Worm (Caenorhabditis elegans) whole organism, late embryonic: Measurements from ENCODE around the gene K09E9.3.
A peak's percentile ranks its signal among the peaks of the same experiment; 100 is the strongest.

Experiments used
- C38D4.7 ChIP-seq: fragments of 200-800 bp; sonication (Bioruptor generic); optimal IDR thresholded peaks from 2 replicates; lab custom pipeline; 2018; ENCODE audit warnings: mild to moderate bottlenecking, missing genetic modification characterization, moderate library complexity, missing compliant biosample characterization
- F13H6.1 ChIP-seq: sonication (generic microtip); optimal IDR thresholded peaks from 2 replicates; lab custom pipeline; 2016; ENCODE audit warnings: missing genetic modification characterization, missing compliant biosample characterization
- ceh-18 ChIP-seq: sonication (generic microtip); optimal IDR thresholded peaks from 2 replicates; lab custom pipeline; 2016; ENCODE audit warnings: missing genetic modification characterization, missing compliant biosample characterization
- ceh-19 ChIP-seq: fragments of 200-800 bp; sonication (Bioruptor generic); optimal IDR thresholded peaks from 2 replicates; lab custom pipeline; 2018; ENCODE audit warnings: mild to moderate bottlenecking, missing genetic modification characterization, missing compliant biosample characterization
- ceh-22 ChIP-seq: sonication (generic microtip); optimal IDR thresholded peaks from 2 replicates; lab custom pipeline; 2017; ENCODE audit warnings: missing biosample characterization, missing genetic modification characterization
- ceh-24 ChIP-seq: sonication (generic microtip); optimal IDR thresholded peaks from 2 replicates; lab custom pipeline; 2016; ENCODE audit warnings: mild to moderate bottlenecking, missing genetic modification characterization, missing compliant biosample characterization
- ceh-31 ChIP-seq: sonication (generic microtip); optimal IDR thresholded peaks from 2 replicates; lab custom pipeline; 2016; ENCODE audit warnings: missing genetic modification characterization, missing compliant biosample characterization
- ceh-9 ChIP-seq: sonication (generic microtip); optimal IDR thresholded peaks from 2 replicates; lab custom pipeline; 2016; ENCODE audit warnings: mild to moderate bottlenecking, missing genetic modification characterization, inconsistent platforms, missing compliant biosample characterization
- che-1 ChIP-seq: sonication (generic microtip); optimal IDR thresholded peaks from 2 replicates; lab custom pipeline; 2016; ENCODE audit warnings: mild to moderate bottlenecking, missing genetic modification characterization, missing compliant biosample characterization
- dve-1 ChIP-seq: sonication (generic microtip); optimal IDR thresholded peaks from 2 replicates; lab custom pipeline; 2017; ENCODE audit warnings: antibody characterized with exemption, mild to moderate bottlenecking, missing genetic modification characterization, missing compliant biosample characterization
- fax-1 ChIP-seq: sonication (generic microtip); optimal IDR thresholded peaks from 2 replicates; lab custom pipeline; 2016; ENCODE audit warnings: missing genotype, missing genetic modification characterization, missing compliant biosample characterization
- hlh-15 ChIP-seq: sonication (generic microtip); optimal IDR thresholded peaks from 2 replicates; lab custom pipeline; 2016; ENCODE audit warnings: missing genetic modification characterization, missing compliant biosample characterization
- hlh-30 ChIP-seq: sonication (generic microtip); optimal IDR thresholded peaks from 2 replicates; lab custom pipeline; 2017; ENCODE audit warnings: antibody characterized with exemption, missing genetic modification characterization, missing compliant biosample characterization; ENCODE audit not compliant: insufficient read depth
- hlh-8 ChIP-seq: sonication (generic microtip); optimal IDR thresholded peaks from 2 replicates; lab custom pipeline; 2016; ENCODE audit warnings: missing genotype, missing genetic modification characterization, missing compliant biosample characterization
- lim-6 ChIP-seq: sonication (generic microtip); optimal IDR thresholded peaks from 2 replicates; lab custom pipeline; 2016; ENCODE audit warnings: missing genetic modification characterization, missing compliant biosample characterization
- lin-11 ChIP-seq: fragments of 200-800 bp; sonication (Bioruptor generic); optimal IDR thresholded peaks from 2 replicates; lab custom pipeline; 2018; ENCODE audit warnings: mild to moderate bottlenecking, missing genetic modification characterization, missing compliant biosample characterization
- mec-3 ChIP-seq: sonication (generic microtip); optimal IDR thresholded peaks from 2 replicates; lab custom pipeline; 2016; ENCODE audit warnings: borderline replicate concordance, missing genetic modification characterization, missing compliant biosample characterization
- nhr-11 ChIP-seq: fragments of 150-350 bp; optimal IDR thresholded peaks from 2 replicates; lab custom pipeline; 2014; ENCODE audit warnings: missing biosample characterization, missing genetic modification characterization
- npax-4 ChIP-seq: sonication (generic microtip); optimal IDR thresholded peaks from 2 replicates; lab custom pipeline; 2016; ENCODE audit warnings: missing genetic modification characterization, missing compliant biosample characterization
- pag-3 ChIP-seq: sonication (generic microtip); optimal IDR thresholded peaks from 2 replicates; lab custom pipeline; 2016; ENCODE audit warnings: missing compliant biosample characterization, missing genetic modification characterization, borderline replicate concordance
- pat-9 ChIP-seq: fragments of 200-800 bp; sonication (Bioruptor generic); optimal IDR thresholded peaks from 2 replicates; lab custom pipeline; 2018; ENCODE audit warnings: mild to moderate bottlenecking, missing genetic modification characterization, moderate library complexity, missing compliant biosample characterization
- pax-1 ChIP-seq: fragments of 150-350 bp; optimal IDR thresholded peaks from 2 replicates; lab custom pipeline; 2014; ENCODE audit warnings: missing biosample characterization, missing genetic modification characterization
- pha-4 ChIP-seq: fragments of 150-350 bp; optimal IDR thresholded peaks from 2 replicates; lab custom pipeline; 2018; ENCODE audit warnings: missing biosample characterization, missing genetic modification reagents, missing genetic modification characterization
- pqm-1 ChIP-seq: sonication (generic microtip); optimal IDR thresholded peaks from 2 replicates; lab custom pipeline; 2016; ENCODE audit warnings: missing genetic modification characterization, missing compliant biosample characterization
- sdc-2 ChIP-seq: sonication (generic microtip); optimal IDR thresholded peaks from 2 replicates; lab custom pipeline; 2016; ENCODE audit warnings: missing genotype, missing genetic modification characterization, missing compliant biosample characterization
- sox-2 ChIP-seq: fragments of 200-800 bp; sonication (Bioruptor generic); IDR thresholded peaks from 2 replicates; pipeline ENCODE4 v1.3.6; 2022; ENCODE audit warnings: missing genetic modification reagents, missing genetic modification characterization, missing compliant biosample characterization
- syd-9 ChIP-seq: sonication (generic microtip); optimal IDR thresholded peaks from 2 replicates; lab custom pipeline; 2016; ENCODE audit warnings: mild to moderate bottlenecking, missing genetic modification characterization, moderate library complexity, missing compliant biosample characterization
- tbx-2 ChIP-seq: sonication (generic microtip); optimal IDR thresholded peaks from 2 replicates; lab custom pipeline; 2016; ENCODE audit warnings: missing genetic modification characterization, missing compliant biosample characterization
- tbx-7 ChIP-seq: sonication (generic microtip); optimal IDR thresholded peaks from 2 replicates; lab custom pipeline; 2016; ENCODE audit warnings: missing genotype, missing genetic modification characterization, missing compliant biosample characterization
- ttx-3 ChIP-seq: sonication (generic microtip); optimal IDR thresholded peaks from 2 replicates; lab custom pipeline; 2016; ENCODE audit warnings: missing genetic modification reagents, missing genetic modification characterization, missing compliant biosample characterization
- unc-3 ChIP-seq, 2 experiments: fragments of 200-800 bp in 1 of 2; sonication (Bioruptor generic) in 1 of 2; sonication (generic microtip) in 1 of 2; conservative IDR thresholded peaks in 1 of 2; optimal IDR thresholded peaks in 1 of 2; 2 replicates each; pipeline versions ENCODE4 v1.3.6 to Lab custom; 2016 to 2022; ENCODE audit warnings: missing compliant biosample characterization in 2 of 2, missing genetic modification characterization in 2 of 2, missing genetic modification reagents in 1 of 2
- unc-42 ChIP-seq: sonication (generic microtip); optimal IDR thresholded peaks from 2 replicates; lab custom pipeline; 2016; ENCODE audit warnings: missing genotype, missing genetic modification characterization, missing compliant biosample characterization
- unc-55 ChIP-seq: sonication (generic microtip); optimal IDR thresholded peaks from 2 replicates; lab custom pipeline; 2017; ENCODE audit warnings: missing biosample characterization, missing genetic modification reagents, missing genetic modification characterization
- unc-86 ChIP-seq: sonication (generic microtip); optimal IDR thresholded peaks from 2 replicates; lab custom pipeline; 2016; ENCODE audit warnings: missing genetic modification characterization, missing compliant biosample characterization

The K09E9.3 gene

ce11 chrX:15586192-15586591, 27.4 kb downstream of the K09E9.3 start:
- TF ChIP-seq unc-42 (tag; lab: Kevin White, UChicago) (no peak), sox-2 (GFP tag; lab: Robert Waterston, UW) (no peak), unc-86 (tag; lab: Kevin White, UChicago) (no peak), sdc-2 (tag; lab: Kevin White, UChicago) (no peak), ceh-31 (tag; lab: Kevin White, UChicago) (no peak), nhr-11 (tag; lab: Kevin White, UChicago) (no peak), C38D4.7 (no peak), pag-3 (tag; lab: Kevin White, UChicago) (no peak)

ce11 chrX:15585144-15585543, 28.5 kb downstream of the K09E9.3 start:
- TF ChIP-seq pax-1 (tag; lab: Kevin White, UChicago) (no peak), ceh-19 (no peak), tbx-2 (tag; lab: Kevin White, UChicago) (no peak), hlh-30 (no peak), hlh-15 (no peak), ceh-22 (tag; lab: Kevin White, UChicago) (no peak), sox-2 (GFP tag; lab: Robert Waterston, UW) (no peak), unc-86 (tag; lab: Kevin White, UChicago) (no peak), syd-9 (tag; lab: Kevin White, UChicago) (no peak), pat-9 (tag; lab: Kevin White, UChicago) (no peak), ceh-24 (tag; lab: Kevin White, UChicago) (no peak), lim-6 (tag; lab: Kevin White, UChicago) (no peak), che-1 (tag; lab: Kevin White, UChicago) (no peak), pqm-1 (tag; lab: Kevin White, UChicago) (no peak), lin-11 (tag; lab: Kevin White, UChicago) (no peak), ceh-31 (tag; lab: Kevin White, UChicago) (no peak), ttx-3 (tag; lab: Kevin White, UChicago) (no peak), ceh-9 (tag; lab: Kevin White, UChicago) (no peak)
- TF ChIP-seq, all 69 proteins: peak for 0

- no peak for TF ChIP-seq F13H6.1 (tag; lab: Kevin White, UChicago)
- TF ChIP-seq unc-55 = no peak
- no peak for TF ChIP-seq unc-86 (tag; lab: Kevin White, UChicago)
- no peak for TF ChIP-seq dve-1 (tag; lab: Kevin White, UChicago)
- no peak for TF ChIP-seq pqm-1 (tag; lab: Kevin White, UChicago)
- TF ChIP-seq, all 69 proteins: peak for 0
These were observed 36.7 kb downstream of the K09E9.3 start, which contains the start of gene K09A9.6 for ce11 chrX:15576942-15577341. TSS of gene K09A9.6 (plus strand) at chrX:15577242.

- TF ChIP-seq tbx-7 (tag; lab: Kevin White, UChicago) (no peak), ceh-31 (tag; lab: Kevin White, UChicago) (no peak), unc-55 (peak; percentile 9), fax-1 (tag; lab: Kevin White, UChicago) (no peak), npax-4 (tag; lab: Kevin White, UChicago) (no peak), ceh-18 (tag; lab: Kevin White, UChicago) (peak; percentile 53), syd-9 (tag; lab: Kevin White, UChicago) (no peak), unc-3 (GFP tag; conservative IDR thresholded peaks at IDR 0.05; lab: Robert Waterston, UW) (no peak), unc-3 (tag; optimal IDR thresholded peaks at IDR 0.05; lab: Kevin White, UChicago) (no peak), hlh-8 (tag; lab: Kevin White, UChicago) (no peak)
These were observed 38.1 kb downstream of the K09E9.3 start for ce11 chrX:15575460-15575859.

ce11 chrX:15572021-15572420, 41.6 kb downstream of the K09E9.3 start:
- peak; percentile 7 for TF ChIP-seq mec-3 (tag; lab: Kevin White, UChicago)
- no peak for TF ChIP-seq pha-4 (tag; lab: Kevin White, UChicago)
